Worm (Caenorhabditis elegans) whole organism, mixed stage, embryonic: ENCODE data around the gene T26E4.2.

ENCODE experiments used
- bed-3 ChIP-seq: fragments of 200-800 bp; sonication (Bioruptor generic); optimal IDR thresholded peaks from 3 replicates; lab custom pipeline; 2018; ENCODE audit warnings: mild to moderate bottlenecking, missing genetic modification characterization, moderate library complexity, missing compliant biosample characterization
- ceh-39 ChIP-seq: fragments of 150-350 bp; optimal IDR thresholded peaks from 2 replicates; lab custom pipeline; 2014; ENCODE audit warnings: missing biosample characterization, missing genetic modification characterization
- ceh-83 ChIP-seq: fragments of 200-800 bp; sonication (Bioruptor generic); optimal IDR thresholded peaks from 2 replicates; lab custom pipeline; 2018; ENCODE audit warnings: mild to moderate bottlenecking, missing genetic modification characterization, missing compliant biosample characterization
- ces-1 ChIP-seq: fragments of 150-350 bp; optimal IDR thresholded peaks from 2 replicates; lab custom pipeline; 2014; ENCODE audit warnings: missing biosample characterization, missing genetic modification reagents, missing genetic modification characterization
- cnd-1 ChIP-seq: fragments of 200-800 bp; sonication (Bioruptor generic); optimal IDR thresholded peaks from 2 replicates; lab custom pipeline; 2018; ENCODE audit warnings: mild to moderate bottlenecking, missing genetic modification characterization, missing compliant biosample characterization
- drap-1 ChIP-seq: fragments of 200-800 bp; sonication (Bioruptor generic); optimal IDR thresholded peaks from 3 replicates; lab custom pipeline; 2018; ENCODE audit warnings: mild to moderate bottlenecking, missing genetic modification characterization, missing compliant biosample characterization
- elt-1 ChIP-seq: sonication (generic microtip); optimal IDR thresholded peaks from 2 replicates; lab custom pipeline; 2017; ENCODE audit warnings: missing genetic modification characterization, mild to moderate bottlenecking, missing compliant biosample characterization, antibody characterized with exemption, moderate library complexity, borderline replicate concordance; ENCODE audit not compliant: insufficient read depth
- elt-3 ChIP-seq: fragments of 150-350 bp; optimal IDR thresholded peaks from 2 replicates; lab custom pipeline; 2014; ENCODE audit warnings: missing biosample characterization, missing genetic modification characterization
- flh-1 ChIP-seq: fragments of 200-800 bp; sonication (Bioruptor generic); optimal IDR thresholded peaks from 2 replicates; lab custom pipeline; 2018; ENCODE audit warnings: mild to moderate bottlenecking, missing genetic modification characterization, moderate library complexity, missing compliant biosample characterization
- ham-2 ChIP-seq: fragments of 200-800 bp; sonication (Bioruptor generic); optimal IDR thresholded peaks from 2 replicates; lab custom pipeline; 2018; ENCODE audit warnings: mild to moderate bottlenecking, missing genetic modification characterization, missing compliant biosample characterization
- hlh-1 ChIP-seq: fragments of 150-350 bp; optimal IDR thresholded peaks from 2 replicates; lab custom pipeline; 2014; ENCODE audit warnings: missing biosample characterization, missing genetic modification reagents, missing genetic modification characterization
- lin-13 ChIP-seq: fragments of 150-350 bp; optimal IDR thresholded peaks from 2 replicates; lab custom pipeline; 2014; ENCODE audit warnings: missing biosample characterization, missing genetic modification characterization
- lin-32 ChIP-seq: fragments of 200-800 bp; sonication (Bioruptor generic); optimal IDR thresholded peaks from 2 replicates; lab custom pipeline; 2018; ENCODE audit warnings: mild to moderate bottlenecking, missing genetic modification characterization, missing compliant biosample characterization
- lsy-2 ChIP-seq: fragments of 150-350 bp; optimal IDR thresholded peaks from 2 replicates; lab custom pipeline; 2014; ENCODE audit warnings: missing biosample characterization, missing genetic modification characterization
- mab-5 ChIP-seq: fragments of 150-350 bp; optimal IDR thresholded peaks from 2 replicates; lab custom pipeline; 2014; ENCODE audit warnings: missing biosample characterization, missing genetic modification characterization
- mep-1 ChIP-seq: fragments of 150-350 bp; optimal IDR thresholded peaks from 2 replicates; lab custom pipeline; 2017; ENCODE audit warnings: missing biosample characterization, missing genetic modification reagents, missing genetic modification characterization, inconsistent platforms
- nhr-12 ChIP-seq: fragments of 150-350 bp; optimal IDR thresholded peaks from 2 replicates; lab custom pipeline; 2014; ENCODE audit warnings: missing biosample characterization, missing genetic modification characterization
- nhr-2 ChIP-seq: fragments of 150-350 bp; optimal IDR thresholded peaks from 2 replicates; lab custom pipeline; 2014; ENCODE audit warnings: missing biosample characterization, missing genetic modification characterization
- nhr-237 ChIP-seq: fragments of 150-350 bp; optimal IDR thresholded peaks from 2 replicates; lab custom pipeline; 2014; ENCODE audit warnings: missing biosample characterization, missing genetic modification characterization
- nhr-28 ChIP-seq: fragments of 150-350 bp; optimal IDR thresholded peaks from 2 replicates; lab custom pipeline; 2014; ENCODE audit warnings: missing biosample characterization, missing genetic modification characterization
- nhr-76 ChIP-seq: sonication (generic microtip); optimal IDR thresholded peaks from 2 replicates; lab custom pipeline; 2017; ENCODE audit warnings: missing biosample characterization, missing genetic modification characterization
- pha-4 ChIP-seq: fragments of 150-350 bp; optimal IDR thresholded peaks from 2 replicates; lab custom pipeline; 2018; ENCODE audit warnings: missing biosample characterization, missing genetic modification reagents, missing genetic modification characterization
- sem-2 ChIP-seq: fragments of 200-800 bp; sonication (Bioruptor generic); optimal IDR thresholded peaks from 2 replicates; lab custom pipeline; 2018; ENCODE audit warnings: mild to moderate bottlenecking, missing genetic modification characterization, missing compliant biosample characterization
- snpc-4 ChIP-seq: fragments of 150-350 bp; optimal IDR thresholded peaks from 2 replicates; lab custom pipeline; 2014; ENCODE audit warnings: missing biosample characterization, missing genetic modification characterization
- sptf-1 ChIP-seq: sonication (generic microtip); optimal IDR thresholded peaks from 2 replicates; lab custom pipeline; 2017; ENCODE audit warnings: mild to moderate bottlenecking, missing genetic modification characterization, moderate library complexity, missing compliant biosample characterization
- tbx-8 ChIP-seq: fragments of 200-800 bp; sonication (Bioruptor generic); optimal IDR thresholded peaks from 2 replicates; lab custom pipeline; 2018; ENCODE audit warnings: mild to moderate bottlenecking, missing genetic modification characterization, moderate library complexity, missing compliant biosample characterization
- unc-120 ChIP-seq: sonication (generic microtip); optimal IDR thresholded peaks from 2 replicates; lab custom pipeline; 2017; ENCODE audit warnings: missing genetic modification characterization, missing compliant biosample characterization; ENCODE audit not compliant: poor library complexity, severe bottlenecking
- unc-39 ChIP-seq: fragments of 150-350 bp; optimal IDR thresholded peaks from 2 replicates; lab custom pipeline; 2014; ENCODE audit warnings: missing biosample characterization, missing genetic modification characterization
- unc-62 ChIP-seq: fragments of 150-350 bp; optimal IDR thresholded peaks from 2 replicates; lab custom pipeline; 2014; ENCODE audit warnings: missing biosample characterization, missing genetic modification reagents, missing genetic modification characterization
- zip-8 ChIP-seq: fragments of 150-350 bp; optimal IDR thresholded peaks from 2 replicates; lab custom pipeline; 2014; ENCODE audit warnings: missing biosample characterization, missing genetic modification characterization
- ztf-11 ChIP-seq: fragments of 150-350 bp; optimal IDR thresholded peaks from 2 replicates; lab custom pipeline; 2014; ENCODE audit warnings: missing biosample characterization, missing genetic modification characterization

T26E4.2 gene

ce11 chrV:15819983-15820382 is 38.8 kb downstream of the T26E4.2 start, which contains the start of gene srbc-48:
Gene srbc-48 (plus strand): TSS chrV:15820283.
- TF ChIP-seq lin-32 (GFP tag; lab: Kevin White, UChicago) = no peak
- no peak for TF ChIP-seq pha-4
- TF ChIP-seq flh-1 (GFP tag; lab: Kevin White, UChicago) = no peak
- TF ChIP-seq drap-1 (GFP tag; lab: Kevin White, UChicago) = no peak
- no peak for TF ChIP-seq ces-1 (GFP tag; lab: Kevin White, UChicago)
- no peak for TF ChIP-seq bed-3 (GFP tag; lab: Kevin White, UChicago)
- no peak for TF ChIP-seq nhr-2 (tag; lab: Kevin White, UChicago)
- no peak for TF ChIP-seq tbx-8

ce11 chrV:15821398-15821797 is 40.2 kb downstream of the T26E4.2 start, which contains the start of gene srbc-49:
Gene srbc-49 (plus strand): TSS chrV:15821698.
- no peak for TF ChIP-seq flh-1 (GFP tag; lab: Kevin White, UChicago)
- TF ChIP-seq sem-2 (GFP tag; lab: Kevin White, UChicago) = no peak
- TF ChIP-seq nhr-237 = no peak
- TF ChIP-seq unc-39 = no peak
- no peak for TF ChIP-seq sptf-1 (tag; lab: Kevin White, UChicago)
- no peak for TF ChIP-seq mep-1
- no peak for TF ChIP-seq lin-13 (tag; lab: Kevin White, UChicago)
- TF ChIP-seq ham-2 = no peak
- no peak for TF ChIP-seq mab-5
- TF ChIP-seq lsy-2 (tag; lab: Kevin White, UChicago) = no peak
- TF ChIP-seq hlh-1 (tag; lab: Kevin White, UChicago) = no peak
- no peak for TF ChIP-seq snpc-4 (tag; lab: Kevin White, UChicago)
- TF ChIP-seq nhr-28 (tag; lab: Kevin White, UChicago) = no peak
- no peak for TF ChIP-seq unc-120 (tag; lab: Kevin White, UChicago)
- no peak for TF ChIP-seq ztf-11
- no peak for TF ChIP-seq unc-62

ce11 chrV:15824866-15825265 is 43.7 kb downstream of the T26E4.2 start, which contains the start of gene srbc-50:
Gene srbc-50 (minus strand): TSS chrV:15824966.
- TF ChIP-seq mab-5 (no peak), mep-1 (no peak), ces-1 (GFP tag; lab: Kevin White, UChicago) (no peak), nhr-28 (tag; lab: Kevin White, UChicago) (no peak), hlh-1 (tag; lab: Kevin White, UChicago) (no peak), ham-2 (no peak), bed-3 (GFP tag; lab: Kevin White, UChicago) (no peak), tbx-8 (no peak), nhr-76 (tag; lab: Kevin White, UChicago) (no peak), ceh-39 (no peak), unc-62 (no peak), sem-2 (GFP tag; lab: Kevin White, UChicago) (no peak), zip-8 (tag; lab: Kevin White, UChicago) (no peak), pha-4 (no peak), flh-1 (GFP tag; lab: Kevin White, UChicago) (no peak)

- no peak for TF ChIP-seq bed-3 (GFP tag; lab: Kevin White, UChicago)
- no peak for TF ChIP-seq snpc-4 (tag; lab: Kevin White, UChicago)
- TF ChIP-seq ces-1 (GFP tag; lab: Kevin White, UChicago) = no peak
- TF ChIP-seq ceh-83 (GFP tag; lab: Kevin White, UChicago) = no peak
- TF ChIP-seq unc-39 = no peak
- TF ChIP-seq nhr-237 = no peak
- TF ChIP-seq lin-13 (tag; lab: Kevin White, UChicago) = no peak
- no peak for TF ChIP-seq sptf-1 (tag; lab: Kevin White, UChicago)
- no peak for TF ChIP-seq lsy-2 (tag; lab: Kevin White, UChicago)
- TF ChIP-seq cnd-1 (tag; lab: Kevin White, UChicago) = no peak
- TF ChIP-seq mep-1 = no peak
- no peak for TF ChIP-seq ceh-39
- no peak for TF ChIP-seq drap-1 (GFP tag; lab: Kevin White, UChicago)
- TF ChIP-seq elt-3 (tag; lab: Kevin White, UChicago) = no peak
- TF ChIP-seq pha-4 = no peak
- no peak for TF ChIP-seq zip-8 (tag; lab: Kevin White, UChicago)
- no peak for TF ChIP-seq nhr-12 (tag; lab: Kevin White, UChicago)
- TF ChIP-seq flh-1 (GFP tag; lab: Kevin White, UChicago) = no peak
- TF ChIP-seq nhr-2 (tag; lab: Kevin White, UChicago) = no peak
- no peak for TF ChIP-seq lin-32 (GFP tag; lab: Kevin White, UChicago)
These were observed 44.9 kb downstream of the T26E4.2 start, which contains the start of gene srbc-51 for ce11 chrV:15826110-15826509. Gene srbc-51 (plus strand): TSS chrV:15826410.

- TF ChIP-seq nhr-28 (tag; lab: Kevin White, UChicago) (no peak), zip-8 (tag; lab: Kevin White, UChicago) (no peak), sem-2 (GFP tag; lab: Kevin White, UChicago) (no peak), nhr-76 (tag; lab: Kevin White, UChicago) (no peak), elt-1 (tag; lab: Kevin White, UChicago) (no peak), nhr-2 (tag; lab: Kevin White, UChicago) (no peak), cnd-1 (tag; lab: Kevin White, UChicago) (no peak), snpc-4 (tag; lab: Kevin White, UChicago) (no peak), unc-62 (no peak)
These were observed 48.7 kb downstream of the T26E4.2 start, which contains the start of gene srbc-55 for ce11 chrV:15829907-15830306. Gene srbc-55 (minus strand): TSS chrV:15830007.
